Fruit fly (Drosophila melanogaster): ENCODE data around the gene Srp54.

Gene Srp54

dm6 chr2L:9954119-9954518, 41.4 kb downstream of the Srp54 start, which contains the start of the genes CG13126 and CG4709 (continued):
- TF ChIP-seq CG6813 (GFP tag; optimal IDR thresholded peaks at IDR 0.05): peak; percentile 90
- TF ChIP-seq CG17361 (GFP tag; IDR thresholded peaks at IDR 0.05): peak; percentile 97
- TF ChIP-seq Pdp1 (GFP tag; optimal IDR thresholded peaks at IDR 0.05): peak; percentile 25 to 71
- TF ChIP-seq CG2202 (tag; optimal IDR thresholded peaks at IDR 0.05): peak; percentile 85
- peak; percentile 99 for TF ChIP-seq CG10267 (tag; optimal IDR thresholded peaks at IDR 0.05)
- no peak for TF ChIP-seq Doc3 (GFP tag; IDR thresholded peaks at IDR 0.05; ENCODE audit: partially characterized antibody)
- no peak for TF ChIP-seq fd64A (GFP tag; optimal IDR thresholded peaks at IDR 0.05)
- no peak for TF ChIP-seq her (GFP tag; optimal IDR thresholded peaks at IDR 0.05)
- peak; percentile 49 for TF ChIP-seq Bteb2 (GFP tag; optimal IDR thresholded peaks at IDR 0.05)
- TF ChIP-seq CoRest (tag; optimal IDR thresholded peaks at IDR 0.05): peak; percentile 93
- no peak for TF ChIP-seq CG7745 (tag; optimal IDR thresholded peaks at IDR 0.05)
- TF ChIP-seq Sry-δ (GFP tag; optimal IDR thresholded peaks at IDR 0.05): peak; percentile 24
- peak; percentile 77; the same call in 2 of the 3 replicates for TF ChIP-seq so (GFP tag; IDR thresholded peaks at IDR 0.05)
- peak; percentile 74 for TF ChIP-seq CG8765 (GFP tag; IDR thresholded peaks at IDR 0.05)
- TF ChIP-seq CG10959 (GFP tag; IDR thresholded peaks at IDR 0.05): peak; percentile 80
- TF ChIP-seq ken (GFP tag; IDR thresholded peaks at IDR 0.05): peak; percentile 73
- no peak for TF ChIP-seq knrl (GFP tag; IDR thresholded peaks at IDR 0.05; ENCODE audit: partially characterized antibody)
- peak; percentile 57 for TF ChIP-seq Usf (GFP tag; optimal IDR thresholded peaks at IDR 0.05)
- TF ChIP-seq Dbx (GFP tag; IDR thresholded peaks at IDR 0.05): peak; percentile 87; the same call in 2 of the 3 replicates
- TF ChIP-seq CG7372 (GFP tag; IDR thresholded peaks at IDR 0.05): peak; percentile 83
- peak; percentile 91 for TF ChIP-seq CG15269 (tag; optimal IDR thresholded peaks at IDR 0.05)
- TF ChIP-seq inv (GFP tag; IDR thresholded peaks at IDR 0.05; ENCODE audit: partially characterized antibody): no peak
- peak; percentile 90 for TF ChIP-seq D19A (tag; optimal IDR thresholded peaks at IDR 0.05)
- peak; percentile 74 for TF ChIP-seq exex (tag; optimal IDR thresholded peaks at IDR 0.05)
- TF ChIP-seq CG18619 (GFP tag; optimal IDR thresholded peaks at IDR 0.05): peak; percentile 87
- TF ChIP-seq CG11093 (GFP tag; IDR thresholded peaks at IDR 0.05): peak; percentile 85
- peak; percentile 96 for TF ChIP-seq sens (GFP tag)
- TF ChIP-seq stwl (tag; optimal IDR thresholded peaks at IDR 0.05): peak; percentile 81
- TF ChIP-seq aop (GFP tag; IDR thresholded peaks at IDR 0.05): no peak
- TF ChIP-seq CG10366 (GFP tag; IDR thresholded peaks at IDR 0.05): peak; percentile 87
- peak; percentile 91 for TF ChIP-seq Drgx (GFP tag; IDR thresholded peaks at IDR 0.05)
- TF ChIP-seq otp (GFP tag; IDR thresholded peaks at IDR 0.05): peak; percentile 77; the same call in 2 of the 3 replicates
- peak; percentile 83 for TF ChIP-seq CG17328 (GFP tag; IDR thresholded peaks at IDR 0.05)
- TF ChIP-seq CG4282 (GFP tag; optimal IDR thresholded peaks at IDR 0.05): no peak
- TF ChIP-seq Dip2 (GFP tag; IDR thresholded peaks at IDR 0.05): no peak
- no peak for TF ChIP-seq prd (optimal IDR thresholded peaks at IDR 0.05)
- TF ChIP-seq prd (GFP tag; IDR thresholded peaks at IDR 0.05): peak; percentile 92
- no peak for TF ChIP-seq gcm2 (GFP tag; optimal IDR thresholded peaks at IDR 0.05)
- TF ChIP-seq CG18599 (GFP tag; optimal IDR thresholded peaks at IDR 0.05): peak; percentile 96
- TF ChIP-seq Adf1 (GFP tag; IDR thresholded peaks at IDR 0.05): peak; percentile 70
- no peak for TF ChIP-seq ERR (GFP tag; optimal IDR thresholded peaks at IDR 0.05)
- peak; percentile 89 for TF ChIP-seq lmd (GFP tag; IDR thresholded peaks at IDR 0.05)
- TF ChIP-seq CG1832 (GFP tag; optimal IDR thresholded peaks at IDR 0.05): no peak
- TF ChIP-seq CG15601 (tag; optimal IDR thresholded peaks at IDR 0.05): peak; percentile 90
- peak; percentile 90 for TF ChIP-seq CG12659 (GFP tag; optimal IDR thresholded peaks at IDR 0.05)
- peak in 1 of 2 experiments; percentile 94 for TF ChIP-seq Eip74EF (GFP tag; optimal IDR thresholded peaks at IDR 0.05)
- TF ChIP-seq CG18764 (GFP tag; optimal IDR thresholded peaks at IDR 0.05): peak; percentile 86
- peak; percentile 89 for TF ChIP-seq Hr3 (GFP tag; optimal IDR thresholded peaks at IDR 0.05)
- TF ChIP-seq h (optimal IDR thresholded peaks at IDR 0.05): no peak
- TF ChIP-seq Hand (GFP tag; optimal IDR thresholded peaks at IDR 0.05): peak; percentile 69
- peak; percentile 74 for TF ChIP-seq CG11723 (GFP tag; optimal IDR thresholded peaks at IDR 0.05)

Data from whole organism, embryonic.